Fruit fly (Drosophila melanogaster) S2 (cell line): ENCODE measurements around the gene CG4270.

Experiments used
- CG8478 ChIP-seq: fragments of >200 bp; optimal IDR thresholded peaks from 2 replicates; lab custom pipeline; 2018
- CTCF ChIP-seq, 2 experiments: fragments of >200 bp; optimal IDR thresholded peaks; 2 replicates each; lab custom pipeline; 2018

Gene CG4270

DNA sequence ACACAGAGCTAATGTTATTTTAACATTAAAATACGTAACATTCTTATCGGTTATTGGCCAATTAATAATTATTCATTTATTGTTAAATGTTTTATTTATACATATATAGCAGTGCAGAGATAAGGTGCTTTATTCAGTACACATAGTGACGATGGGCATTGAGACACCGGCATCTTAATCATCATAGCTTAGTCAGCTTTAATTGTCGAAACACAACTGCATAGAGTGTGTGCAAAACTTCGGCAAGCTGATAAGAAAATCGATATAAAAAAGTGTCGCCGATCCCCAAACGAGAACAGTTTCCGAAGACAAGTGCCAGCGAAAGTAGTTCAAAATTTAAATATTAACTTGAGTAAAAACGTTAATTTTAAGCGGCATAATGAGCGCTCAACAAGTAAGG lies 44.4 kb downstream of the CG4270 start, which contains the start of gene CG16995:
Gene CG16995 (plus strand): TSS at position 301 of the 400 bp plus-strand sequence.
- no peak for TF ChIP-seq CTCF (optimal IDR thresholded peaks at IDR 0.05; lab: Kevin White, UChicago)

DNA sequence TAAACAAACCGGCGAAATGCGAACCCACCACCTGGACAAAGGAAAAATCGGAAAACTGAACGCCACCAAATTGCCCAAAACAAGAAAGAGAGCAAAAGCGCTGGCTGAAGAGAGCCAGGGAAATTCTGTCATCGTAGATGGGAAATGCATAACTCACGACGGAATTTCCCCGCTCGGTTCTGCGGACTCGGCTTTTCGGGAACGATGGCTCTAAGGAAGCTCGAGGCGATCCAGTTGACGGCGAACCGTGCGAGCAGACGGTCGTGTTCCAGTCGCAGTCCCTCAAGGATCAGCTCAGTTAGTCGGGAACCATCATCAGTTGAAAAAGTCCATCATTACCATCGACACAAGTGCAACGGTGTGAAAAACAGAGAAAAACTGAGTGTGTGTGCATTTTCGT lies 48.2 kb downstream of the CG4270 start, which contains the start of gene eys:
Gene eys (plus strand): TSS at position 232 of the 400 bp plus-strand sequence.
- TF ChIP-seq CTCF (optimal IDR thresholded peaks at IDR 0.05; lab: Kevin White, UChicago) (no peak), CG8478 (lab: Kevin White, UChicago) (no peak)
